Fruit fly (Drosophila melanogaster): ENCODE data around the gene CG32241.

- TF ChIP-seq Myc (optimal IDR thresholded peaks at IDR 0.05) (no peak), dsf (GFP tag; optimal IDR thresholded peaks at IDR 0.05; ENCODE audit: borderline replicate concordance) (no peak), Abd-B (GFP tag; optimal IDR thresholded peaks at IDR 0.05) (no peak), Hr83 (GFP tag; optimal IDR thresholded peaks at IDR 0.05; ENCODE audit: poor library complexity, severe bottlenecking) (no peak)
These were observed 24.3 kb downstream of the CG32241 start for dm6 chr3L:4442168-4442567.
